Fruit fly (Drosophila melanogaster): ENCODE results near the gene Asciz.

Gene Asciz

dm6 chr3L:3194059-3194458 is 28.0 kb upstream of the Asciz start (continued):
- TF ChIP-seq Mes4 (GFP tag; optimal IDR thresholded peaks at IDR 0.05) (peak; percentile 8), pnt (GFP tag; optimal IDR thresholded peaks at IDR 0.05) (peak; percentile 42), D (optimal IDR thresholded peaks at IDR 0.05) (no peak), D (GFP tag; optimal IDR thresholded peaks at IDR 0.05) (peak; percentile 93), gt (GFP tag; IDR thresholded peaks at IDR 0.05) (peak; percentile 78), CG15514 (GFP tag; optimal IDR thresholded peaks at IDR 0.05) (peak; percentile 88), CG14014 (GFP tag; IDR thresholded peaks at IDR 0.05) (peak; percentile 94), cas (GFP tag; IDR thresholded peaks at IDR 0.05) (peak; percentile 82), bbx (GFP tag; IDR thresholded peaks at IDR 0.05; ENCODE audit: partially characterized antibody) (no peak), hth (optimal IDR thresholded peaks at IDR 0.05) (no peak), twi (tag; optimal IDR thresholded peaks at IDR 0.05) (peak; percentile 77), CG4707 (GFP tag; optimal IDR thresholded peaks at IDR 0.05) (peak; percentile 87), cato (GFP tag; optimal IDR thresholded peaks at IDR 0.05; ENCODE audit: borderline replicate concordance) (peak; percentile 66), gro (GFP tag; optimal IDR thresholded peaks at IDR 0.05) (peak; percentile 42), CG9817 (tag; optimal IDR thresholded peaks at IDR 0.05) (peak; percentile 82), CG4617 (GFP tag; optimal IDR thresholded peaks at IDR 0.05; ENCODE audit: borderline replicate concordance) (peak; percentile 61), eve (GFP tag; optimal IDR thresholded peaks at IDR 0.05) (no peak), Side (GFP tag; optimal IDR thresholded peaks at IDR 0.05) (peak; percentile 41), sens-2 (GFP tag; IDR thresholded peaks at IDR 0.05) (peak; percentile 92), Bteb2 (GFP tag; optimal IDR thresholded peaks at IDR 0.05) (peak; percentile 52), run (tag; optimal IDR thresholded peaks at IDR 0.05) (peak; percentile 89), mld (GFP tag; IDR thresholded peaks at IDR 0.05; ENCODE audit: partially characterized antibody) (no peak), NC2β (GFP tag; optimal IDR thresholded peaks at IDR 0.05) (peak; percentile 43), insv (GFP tag; optimal IDR thresholded peaks at IDR 0.05) (peak in 1 of 2 experiments; percentile 11), Tbp (GFP tag; optimal IDR thresholded peaks at IDR 0.05) (no peak), Myb (GFP tag; optimal IDR thresholded peaks at IDR 0.05) (peak; percentile 32), corto (GFP tag; optimal IDR thresholded peaks at IDR 0.05) (peak; percentile 93), CG7963 (GFP tag; IDR thresholded peaks at IDR 0.05; ENCODE audit: partially characterized antibody) (no peak), CG2129 (GFP tag; IDR thresholded peaks at IDR 0.05; ENCODE audit: partially characterized antibody) (no peak), CG10543 (GFP tag; optimal IDR thresholded peaks at IDR 0.05) (peak; percentile 59), schlank (tag; optimal IDR thresholded peaks at IDR 0.05) (peak; percentile 68), CG15073 (GFP tag; optimal IDR thresholded peaks at IDR 0.05) (peak; percentile 76), nmo (GFP tag; optimal IDR thresholded peaks at IDR 0.05) (peak; percentile 96), CG8281 (tag; optimal IDR thresholded peaks at IDR 0.05) (peak; percentile 77), ato (GFP tag; IDR thresholded peaks at IDR 0.05; ENCODE audit: partially characterized antibody) (no peak), CG18619 (GFP tag; optimal IDR thresholded peaks at IDR 0.05) (peak; percentile 90), Dip3 (GFP tag; optimal IDR thresholded peaks at IDR 0.05) (peak; percentile 61), CG17612 (GFP tag; IDR thresholded peaks at IDR 0.05) (peak; percentile 70), vnd (GFP tag; IDR thresholded peaks at IDR 0.05; ENCODE audit: partially characterized antibody) (no peak), gcm (GFP tag; optimal IDR thresholded peaks at IDR 0.05) (peak; percentile 95), Hr39 (optimal IDR thresholded peaks at IDR 0.05) (no peak), Ada2b (GFP tag; IDR thresholded peaks at IDR 0.05) (peak; percentile 95), Dad (GFP tag; optimal IDR thresholded peaks at IDR 0.05) (peak; percentile 58), CG8388 (GFP tag; optimal IDR thresholded peaks at IDR 0.05) (peak; percentile 95), CG18262 (tag; optimal IDR thresholded peaks at IDR 0.05) (peak; percentile 95), CG10147 (GFP tag; optimal IDR thresholded peaks at IDR 0.05) (peak; percentile 93), Rx (GFP tag; IDR thresholded peaks at IDR 0.05) (peak; percentile 93), dmrt11E (tag; optimal IDR thresholded peaks at IDR 0.05) (peak; percentile 93), CG10274 (GFP tag; optimal IDR thresholded peaks at IDR 0.05) (peak; percentile 52), CG7556 (GFP tag; optimal IDR thresholded peaks at IDR 0.05) (peak; percentile 92), NFAT (GFP tag; IDR thresholded peaks at IDR 0.05) (peak; percentile 87)
